Fruit fly (Drosophila melanogaster): Measurements from ENCODE around the gene CG34106.

dm6 chr2L:17216847-17217246 is 86.0 kb downstream of the CG34106 start:
- TF ChIP-seq CrebA (GFP tag; optimal IDR thresholded peaks at IDR 0.05; ENCODE audit: borderline replicate concordance) (no peak), Dif (GFP tag; optimal IDR thresholded peaks at IDR 0.05; ENCODE audit: partially characterized antibody) (no peak), Hr78 (GFP tag; optimal IDR thresholded peaks at IDR 0.05) (no peak)

Measured in whole organism, wandering third instar larva.